Worm (Caenorhabditis elegans): ENCODE measurements around the gene C50F7.3.

The C50F7.3 gene

ce11 chrIV:7763748-7764147, 31.6 kb downstream of the C50F7.3 start, which contains the start of the genes C46A5.6 and C46A5.1:
C46A5.6 (minus strand) TSS chrIV:7763848.
C46A5.1 (plus strand) TSS chrIV:7763931.
- no peak for TF ChIP-seq unc-62 (GFP tag; optimal IDR thresholded peaks at IDR 0.05)
- TF ChIP-seq ces-1 (GFP tag; optimal IDR thresholded peaks at IDR 0.05): no peak
- TF ChIP-seq nhr-237 (tag; optimal IDR thresholded peaks at IDR 0.05): no peak
- TF ChIP-seq sem-2 (GFP tag; optimal IDR thresholded peaks at IDR 0.05): no peak
- no peak for TF ChIP-seq lin-32 (GFP tag; optimal IDR thresholded peaks at IDR 0.05)
- no peak for TF ChIP-seq cnd-1 (tag; optimal IDR thresholded peaks at IDR 0.05)
- TF ChIP-seq elt-1 (tag; optimal IDR thresholded peaks at IDR 0.05; ENCODE audit: borderline replicate concordance, insufficient read depth): no peak
- no peak for TF ChIP-seq mab-5 (tag; optimal IDR thresholded peaks at IDR 0.05)
- no peak for TF ChIP-seq bed-3 (GFP tag; optimal IDR thresholded peaks at IDR 0.05)
- no peak for TF ChIP-seq unc-39 (tag; optimal IDR thresholded peaks at IDR 0.05)
- TF ChIP-seq M03D4.4 (tag; optimal IDR thresholded peaks at IDR 0.05): no peak
- no peak for TF ChIP-seq ceh-39 (tag; optimal IDR thresholded peaks at IDR 0.05)
- no peak for TF ChIP-seq mls-2 (tag; optimal IDR thresholded peaks at IDR 0.05)
- TF ChIP-seq mep-1 (tag; optimal IDR thresholded peaks at IDR 0.05): no peak
- TF ChIP-seq zip-8 (tag; optimal IDR thresholded peaks at IDR 0.05): no peak
- no peak for TF ChIP-seq elt-3 (tag; optimal IDR thresholded peaks at IDR 0.05)
- no peak for TF ChIP-seq nhr-76 (tag; optimal IDR thresholded peaks at IDR 0.05)
- TF ChIP-seq lsy-2 (tag; optimal IDR thresholded peaks at IDR 0.05): no peak
- TF ChIP-seq lin-13 (tag; optimal IDR thresholded peaks at IDR 0.05): no peak
- no peak for TF ChIP-seq sptf-1 (tag; optimal IDR thresholded peaks at IDR 0.05)

DNA sequence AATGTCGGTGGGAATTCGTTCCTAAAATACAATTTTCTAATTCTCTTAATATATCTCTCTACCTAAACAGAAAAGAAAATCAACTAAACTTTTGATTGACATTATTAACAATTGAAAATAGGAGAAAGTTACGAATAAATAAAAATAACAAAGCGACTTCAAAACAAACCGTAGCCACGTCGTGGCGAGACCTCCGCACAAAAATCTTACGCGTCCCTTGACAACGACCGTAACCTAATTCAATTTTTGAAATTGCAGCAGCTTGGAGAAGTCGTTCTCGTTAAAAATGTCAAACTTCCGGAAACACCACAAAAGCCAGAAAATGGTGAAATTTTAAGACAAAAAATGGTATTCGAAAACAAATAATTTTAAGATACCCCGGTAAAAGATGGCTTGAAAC, 32.2 kb downstream of the C50F7.3 start:
- TF ChIP-seq mep-1 (tag; optimal IDR thresholded peaks at IDR 0.05) (no peak), bed-3 (GFP tag; optimal IDR thresholded peaks at IDR 0.05) (no peak), elt-3 (tag; optimal IDR thresholded peaks at IDR 0.05) (no peak), snpc-4 (tag; optimal IDR thresholded peaks at IDR 0.05) (no peak), blmp-1 (tag; optimal IDR thresholded peaks at IDR 0.05) (no peak), cnd-1 (tag; optimal IDR thresholded peaks at IDR 0.05) (no peak), nhr-12 (tag; optimal IDR thresholded peaks at IDR 0.05) (no peak), unc-120 (tag; optimal IDR thresholded peaks at IDR 0.05; ENCODE audit: poor library complexity, severe bottlenecking) (no peak)

DNA sequence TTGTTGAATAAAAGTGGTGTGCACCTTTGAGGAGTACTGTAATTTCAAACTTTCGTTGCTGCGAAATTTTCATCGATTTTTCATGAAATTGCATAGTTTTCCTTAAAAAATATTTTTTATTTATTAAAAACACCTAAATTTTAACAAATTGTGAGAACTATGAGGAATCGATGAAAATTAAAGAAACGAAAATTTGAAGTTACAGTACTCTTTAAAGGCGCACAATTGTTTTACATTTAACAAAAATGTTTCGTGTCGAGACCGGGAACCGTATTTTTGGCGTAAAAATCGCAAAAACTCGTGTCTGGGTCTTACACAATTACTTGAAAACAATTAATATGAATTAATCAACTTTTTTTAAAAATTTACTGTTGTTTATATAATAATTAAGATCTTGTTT, 38.0 kb downstream of the C50F7.3 start, which contains the start of gene rdl-1:
Gene rdl-1, minus strand, starts transcription at position 101 of the 400 bp plus-strand sequence.
- TF ChIP-seq lin-13 (tag; optimal IDR thresholded peaks at IDR 0.05) (no peak), pha-4 (tag; optimal IDR thresholded peaks at IDR 0.05) (no peak), nhr-12 (tag; optimal IDR thresholded peaks at IDR 0.05) (no peak), nhr-28 (tag; optimal IDR thresholded peaks at IDR 0.05) (no peak), sem-2 (GFP tag; optimal IDR thresholded peaks at IDR 0.05) (no peak), lsy-2 (tag; optimal IDR thresholded peaks at IDR 0.05) (no peak), lin-32 (GFP tag; optimal IDR thresholded peaks at IDR 0.05) (no peak), M03D4.4 (tag; optimal IDR thresholded peaks at IDR 0.05) (no peak), mab-5 (tag; optimal IDR thresholded peaks at IDR 0.05) (no peak), unc-62 (GFP tag; optimal IDR thresholded peaks at IDR 0.05) (no peak)

DNA sequence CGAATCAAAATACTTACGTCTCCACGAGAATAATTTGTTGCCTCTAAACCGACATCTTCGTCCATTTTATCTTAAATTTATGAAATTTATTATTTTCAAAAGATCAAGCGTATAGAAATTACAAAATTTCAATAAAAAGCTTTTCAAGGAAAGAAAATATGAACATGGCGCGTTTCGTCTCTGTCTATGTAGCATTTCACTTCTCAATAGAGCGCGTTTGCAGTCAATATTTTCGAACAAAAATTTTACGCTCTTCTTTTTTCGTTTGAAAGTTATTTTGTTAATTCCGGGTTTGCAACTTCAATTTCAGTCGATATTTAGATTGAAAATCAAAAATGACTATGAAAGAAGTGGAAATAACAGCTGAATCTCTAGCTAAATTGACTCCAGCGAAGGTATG, 42.1 kb downstream of the C50F7.3 start, which contains the start of the genes hcf-1 and swd-2.2:
Gene hcf-1, minus strand, starts transcription at position 70 of the 400 bp plus-strand sequence.
Gene swd-2.2, plus strand, starts transcription at position 206 of the 400 bp plus-strand sequence.
- TF ChIP-seq pha-4 (tag; optimal IDR thresholded peaks at IDR 0.05) (peak; percentile 21), M03D4.4 (tag; optimal IDR thresholded peaks at IDR 0.05) (no peak), mep-1 (tag; optimal IDR thresholded peaks at IDR 0.05) (peak; percentile 40), unc-39 (tag; optimal IDR thresholded peaks at IDR 0.05) (no peak), nhr-237 (tag; optimal IDR thresholded peaks at IDR 0.05) (peak; percentile 26), ceh-83 (GFP tag; optimal IDR thresholded peaks at IDR 0.05) (no peak)

- TF ChIP-seq nhr-28 (tag; optimal IDR thresholded peaks at IDR 0.05) (no peak), nhr-12 (tag; optimal IDR thresholded peaks at IDR 0.05) (no peak), sptf-1 (tag; optimal IDR thresholded peaks at IDR 0.05) (no peak), ces-1 (GFP tag; optimal IDR thresholded peaks at IDR 0.05) (no peak), hlh-1 (tag; optimal IDR thresholded peaks at IDR 0.05) (no peak), sem-2 (GFP tag; optimal IDR thresholded peaks at IDR 0.05) (no peak), ceh-39 (tag; optimal IDR thresholded peaks at IDR 0.05) (no peak), blmp-1 (tag; optimal IDR thresholded peaks at IDR 0.05) (no peak), elt-3 (tag; optimal IDR thresholded peaks at IDR 0.05) (no peak), ceh-83 (GFP tag; optimal IDR thresholded peaks at IDR 0.05) (no peak), ztf-11 (tag; optimal IDR thresholded peaks at IDR 0.05) (no peak), ham-2 (GFP tag; optimal IDR thresholded peaks at IDR 0.05) (no peak), bed-3 (GFP tag; optimal IDR thresholded peaks at IDR 0.05) (no peak), lsy-2 (tag; optimal IDR thresholded peaks at IDR 0.05) (no peak), mab-5 (tag; optimal IDR thresholded peaks at IDR 0.05) (no peak), M03D4.4 (tag; optimal IDR thresholded peaks at IDR 0.05) (no peak)
Observed at ce11 chrIV:7775725-7776124, 43.6 kb downstream of the C50F7.3 start, which contains the start of gene swd-2.1. swd-2.1 (plus strand) TSS chrIV:7776025.

All from whole organism, mixed stage, embryonic.